Worm (Caenorhabditis elegans): ENCODE measurements around the gene nspc-18.

- no peak for TF ChIP-seq blmp-1 (tag; optimal IDR thresholded peaks at IDR 0.05)
- TF ChIP-seq nhr-76 (tag; optimal IDR thresholded peaks at IDR 0.05): no peak
- no peak for TF ChIP-seq nhr-12 (tag; optimal IDR thresholded peaks at IDR 0.05)
- no peak for TF ChIP-seq mab-5 (tag; optimal IDR thresholded peaks at IDR 0.05)
- no peak for TF ChIP-seq mep-1 (tag; optimal IDR thresholded peaks at IDR 0.05)
- no peak for TF ChIP-seq ham-2 (GFP tag; optimal IDR thresholded peaks at IDR 0.05)
- TF ChIP-seq lin-32 (GFP tag; optimal IDR thresholded peaks at IDR 0.05): no peak
- TF ChIP-seq hlh-1 (tag; optimal IDR thresholded peaks at IDR 0.05): no peak
- no peak for TF ChIP-seq unc-39 (tag; optimal IDR thresholded peaks at IDR 0.05)
- TF ChIP-seq bed-3 (GFP tag; optimal IDR thresholded peaks at IDR 0.05): no peak
- no peak for TF ChIP-seq lsy-2 (tag; optimal IDR thresholded peaks at IDR 0.05)
- TF ChIP-seq snpc-4 (tag; optimal IDR thresholded peaks at IDR 0.05): no peak
- no peak for TF ChIP-seq ceh-43 (GFP tag; optimal IDR thresholded peaks at IDR 0.05)
- no peak for TF ChIP-seq ztf-11 (tag; optimal IDR thresholded peaks at IDR 0.05)
These were observed 22.9 kb downstream of the nspc-18 start for ce11 chrX:14504551-14504902.

Data from whole organism, mixed stage, embryonic.